Fruit fly (Drosophila melanogaster) whole organism, embryonic: ENCODE results near the gene I-2.
A peak's percentile ranks its signal among the peaks of the same experiment; 100 is the strongest.

Source experiments
- ATbp ChIP-seq: fragments of 200-800 bp; sonication (Bioruptor generic); optimal IDR thresholded peaks from 2 replicates; lab custom pipeline; 2017; ENCODE audit warnings: missing biosample characterization, mild to moderate bottlenecking, missing genetic modification characterization, missing genetic modification reagents
- Abd-B ChIP-seq: fragments of 200-800 bp; sonication (Bioruptor generic); optimal IDR thresholded peaks from 2 replicates; lab custom pipeline; 2018; ENCODE audit warnings: missing biosample characterization, mild to moderate bottlenecking, missing genetic modification characterization, moderate library complexity
- B-H1 ChIP-seq: fragments of 200-800 bp; sonication (Bioruptor generic); IDR thresholded peaks from 3 replicates; pipeline ENCODE4 v1.3.6; 2022; ENCODE audit warnings: missing biosample characterization, missing genetic modification characterization
- CG11093 ChIP-seq: fragments of 200-800 bp; sonication (Bioruptor generic); IDR thresholded peaks from 3 replicates; pipeline ENCODE4 v1.3.6; 2022; ENCODE audit warnings: missing biosample characterization, missing genetic modification characterization
- CG11247 ChIP-seq: fragments of 200-800 bp; sonication (Bioruptor generic); IDR thresholded peaks from 2 replicates; pipeline ENCODE4 v1.3.6; 2022; ENCODE audit warnings: missing biosample characterization, missing genetic modification characterization
- CG12071 ChIP-seq: fragments of 200-800 bp; sonication (Bioruptor generic); optimal IDR thresholded peaks from 3 replicates; lab custom pipeline; 2018; ENCODE audit warnings: missing biosample characterization, mild to moderate bottlenecking, missing genetic modification characterization
- CG12155 ChIP-seq: fragments of 200-800 bp; sonication (Bioruptor generic); optimal IDR thresholded peaks from 3 replicates; lab custom pipeline; 2016; ENCODE audit warnings: missing biosample characterization, missing genetic modification characterization
- CG13624 ChIP-seq: fragments of 200-800 bp; sonication (Bioruptor generic); optimal IDR thresholded peaks from 2 replicates; lab custom pipeline; 2016; ENCODE audit warnings: missing biosample characterization, missing genetic modification characterization
- CG1603 ChIP-seq: fragments of 200-800 bp; sonication (Bioruptor generic); optimal IDR thresholded peaks from 2 replicates; lab custom pipeline; 2019; ENCODE audit warnings: missing biosample characterization, mild to moderate bottlenecking, missing genetic modification characterization, moderate library complexity
- CG1647 ChIP-seq: fragments of 200-800 bp; sonication (Bioruptor generic); optimal IDR thresholded peaks from 3 replicates; lab custom pipeline; 2016; ENCODE audit warnings: missing biosample characterization, missing genetic modification characterization
- CG30403 ChIP-seq: fragments of 200-800 bp; sonication (Bioruptor generic); optimal IDR thresholded peaks from 3 replicates; lab custom pipeline; 2016; ENCODE audit warnings: missing biosample characterization, missing genetic modification characterization
- CG3726 ChIP-seq: fragments of 200-800 bp; sonication (Bioruptor generic); IDR thresholded peaks from 3 replicates; pipeline ENCODE4, ENCODE4 v1.3.6; 2022; ENCODE audit warnings: missing biosample characterization, missing genetic modification characterization
- CG4820 ChIP-seq: fragments of 200-800 bp; sonication (Bioruptor generic); optimal IDR thresholded peaks from 3 replicates; lab custom pipeline; 2016; ENCODE audit warnings: missing biosample characterization, missing genetic modification characterization
- CG5245 ChIP-seq: fragments of 200-800 bp; sonication (Bioruptor generic); optimal IDR thresholded peaks from 3 replicates; lab custom pipeline; 2016; ENCODE audit warnings: missing biosample characterization, missing genetic modification characterization
- CG7357 ChIP-seq: fragments of 200-800 bp; sonication (Bioruptor generic); IDR thresholded peaks from 3 replicates; pipeline ENCODE4 v1.3.6; 2022; ENCODE audit warnings: missing biosample characterization, missing genetic modification characterization
- CG7839 ChIP-seq: fragments of 200-800 bp; sonication (Bioruptor generic); optimal IDR thresholded peaks from 3 replicates; lab custom pipeline; 2018; ENCODE audit warnings: missing biosample characterization, mild to moderate bottlenecking, missing genetic modification characterization, moderate library complexity
- CG8089 ChIP-seq: fragments of 200-800 bp; sonication (Bioruptor generic); optimal IDR thresholded peaks from 3 replicates; lab custom pipeline; 2016; ENCODE audit warnings: missing biosample characterization, missing genetic modification characterization
- CG8359 ChIP-seq: fragments of 200-800 bp; sonication (Bioruptor generic); optimal IDR thresholded peaks from 2 replicates; lab custom pipeline; 2017; ENCODE audit warnings: missing biosample characterization, mild to moderate bottlenecking, missing genetic modification characterization, borderline replicate concordance
- CrebB ChIP-seq: fragments of 200-800 bp; sonication (Bioruptor generic); optimal IDR thresholded peaks from 3 replicates; lab custom pipeline; 2018; ENCODE audit warnings: missing biosample characterization, mild to moderate bottlenecking, missing genetic modification characterization
- Deaf1 ChIP-seq: fragments of 200-800 bp; optimal IDR thresholded peaks from 3 replicates; lab custom pipeline; 2019; ENCODE audit warnings: missing biosample characterization, mild to moderate bottlenecking, missing genetic modification characterization, moderate library complexity
- Dip2 ChIP-seq: fragments of 200-800 bp; sonication (Bioruptor generic); IDR thresholded peaks from 2 replicates; pipeline ENCODE4 v1.3.6; 2022; ENCODE audit warnings: missing biosample characterization, missing genetic modification characterization
- Dll ChIP-seq: fragments of 200-800 bp; sonication (Bioruptor generic); IDR thresholded peaks from 4 replicates; pipeline ENCODE4 v1.3.6; 2022; ENCODE audit warnings: missing biosample characterization, missing genetic modification characterization; ENCODE audit not compliant: partially characterized antibody
- Doc2 ChIP-seq: fragments of 200-800 bp; sonication (Bioruptor generic); IDR thresholded peaks from 2 replicates; pipeline ENCODE4 v1.3.6; 2022; ENCODE audit warnings: missing biosample characterization, missing genetic modification characterization
- GATAe ChIP-seq: fragments of 200-800 bp; sonication (Bioruptor generic); conservative IDR thresholded peaks from 2 replicates; pipeline ENCODE4 v1.3.6; 2022; ENCODE audit warnings: missing biosample characterization, missing genetic modification characterization
- Scr ChIP-seq: fragments of 200-800 bp; sonication (Bioruptor generic); IDR thresholded peaks from 2 replicates; pipeline ENCODE4 v1.3.6; 2022; ENCODE audit warnings: missing biosample characterization, missing genetic modification characterization; ENCODE audit not compliant: partially characterized antibody
- Stat92E ChIP-seq, 3 experiments: fragments of >200 bp in 2 of 3; fragments of 200-800 bp in 1 of 3; sonication (Bioruptor generic) in 1 of 3; optimal IDR thresholded peaks; 2 replicates each; lab custom pipeline; 2017 to 2019; ENCODE audit warnings: missing biosample characterization in 3 of 3, missing genetic modification characterization in 3 of 3, mild to moderate bottlenecking in 1 of 3, moderate library complexity in 1 of 3
- bab2 ChIP-seq: fragments of 200-800 bp; sonication (Bioruptor generic); optimal IDR thresholded peaks from 2 replicates; lab custom pipeline; 2016; ENCODE audit warnings: missing biosample characterization, missing genetic modification characterization
- bsh ChIP-seq, 2 experiments: fragments of 200-800 bp; sonication (Bioruptor generic); optimal IDR thresholded peaks; 2 replicates each; lab custom pipeline; 2017 to 2018; ENCODE audit warnings: mild to moderate bottlenecking in 2 of 2, missing biosample characterization in 2 of 2, missing genetic modification characterization in 2 of 2, moderate library complexity in 1 of 2
- chif ChIP-seq, 2 experiments: fragments of 200-800 bp; sonication (Bioruptor generic); optimal IDR thresholded peaks; 3 replicates each; lab custom pipeline; 2016; ENCODE audit warnings: missing biosample characterization in 2 of 2, missing genetic modification characterization in 2 of 2
- corto ChIP-seq: fragments of 200-800 bp; sonication (Bioruptor generic); optimal IDR thresholded peaks from 2 replicates; lab custom pipeline; 2016; ENCODE audit warnings: missing biosample characterization, mild to moderate bottlenecking, missing genetic modification characterization, moderate library complexity
- da ChIP-seq: fragments of 200-800 bp; sonication (Bioruptor generic); optimal IDR thresholded peaks from 2 replicates; lab custom pipeline; 2016; ENCODE audit warnings: missing biosample characterization, missing genetic modification characterization
- dati ChIP-seq: fragments of 200-800 bp; sonication (Bioruptor generic); IDR thresholded peaks from 2 replicates; pipeline ENCODE4 v1.3.6; 2022; ENCODE audit warnings: missing biosample characterization, missing genetic modification characterization
- dmrt11E ChIP-seq: fragments of 200-800 bp; sonication (Bioruptor generic); optimal IDR thresholded peaks from 3 replicates; lab custom pipeline; 2018; ENCODE audit warnings: missing biosample characterization, mild to moderate bottlenecking, missing genetic modification characterization, moderate library complexity
- dysf ChIP-seq: fragments of 200-800 bp; sonication (Bioruptor generic); IDR thresholded peaks from 3 replicates; pipeline ENCODE4 v1.3.6; 2022; ENCODE audit warnings: missing biosample characterization, missing genetic modification characterization
- en ChIP-seq: fragments of 200-800 bp; sonication (Bioruptor generic); optimal IDR thresholded peaks from 2 replicates; lab custom pipeline; 2016; ENCODE audit warnings: missing biosample characterization, missing genetic modification characterization
- esg ChIP-seq: fragments of 200-800 bp; sonication (Bioruptor generic); conservative IDR thresholded peaks from 2 replicates; pipeline ENCODE4 v1.3.6; 2022; ENCODE audit warnings: missing biosample characterization, missing genetic modification characterization
- eve ChIP-seq, 2 experiments: fragments of >200 bp; optimal IDR thresholded peaks; 2 replicates each; lab custom pipeline; 2017; ENCODE audit warnings: missing biosample characterization in 2 of 2, missing genetic modification characterization in 2 of 2
- gce ChIP-seq: fragments of 200-800 bp; sonication (Bioruptor generic); IDR thresholded peaks from 3 replicates; pipeline ENCODE4 v1.3.6; 2022; ENCODE audit warnings: missing biosample characterization, missing genetic modification characterization
- gcm ChIP-seq: fragments of 200-800 bp; sonication (Bioruptor generic); optimal IDR thresholded peaks from 2 replicates; lab custom pipeline; 2019; ENCODE audit warnings: missing biosample characterization, mild to moderate bottlenecking, missing genetic modification characterization, moderate library complexity
- gsb-n ChIP-seq: fragments of 200-800 bp; sonication (Bioruptor generic); optimal IDR thresholded peaks from 3 replicates; lab custom pipeline; 2018; ENCODE audit warnings: missing biosample characterization, mild to moderate bottlenecking, missing genetic modification characterization
- jumu ChIP-seq: fragments of 200-800 bp; sonication (Bioruptor generic); optimal IDR thresholded peaks from 3 replicates; lab custom pipeline; 2016; ENCODE audit warnings: missing biosample characterization, missing genetic modification characterization
- lov ChIP-seq, 2 experiments: fragments of 200-800 bp in 1 of 2; fragments of >200 bp in 1 of 2; sonication (Bioruptor generic) in 1 of 2; IDR thresholded peaks in 1 of 2; optimal IDR thresholded peaks in 1 of 2; 2 replicates in 1 of 2; 3 replicates in 1 of 2; pipeline versions ENCODE4 v1.3.6 to Lab custom; 2017 to 2022; ENCODE audit warnings: missing biosample characterization in 1 of 2, missing genetic modification characterization in 1 of 2
- mirr ChIP-seq: fragments of 200-800 bp; sonication (Bioruptor generic); optimal IDR thresholded peaks from 3 replicates; lab custom pipeline; 2018; ENCODE audit warnings: missing biosample characterization, mild to moderate bottlenecking, missing genetic modification characterization
- pan ChIP-seq, 4 experiments: fragments of >200 bp in 3 of 4; fragments of 200-800 bp in 1 of 4; sonication (Bioruptor generic) in 1 of 4; optimal IDR thresholded peaks in 3 of 4; IDR thresholded peaks in 1 of 4; 2 replicates each; pipeline versions ENCODE4 v1.3.6 to Lab custom; 2017 to 2022; ENCODE audit warnings: missing biosample characterization in 2 of 4, missing genetic modification characterization in 2 of 4, mixed read lengths in 1 of 4
- ro ChIP-seq: fragments of 200-800 bp; sonication (Bioruptor generic); IDR thresholded peaks from 2 replicates; pipeline ENCODE4 v1.3.6; 2022; ENCODE audit warnings: missing biosample characterization, missing genetic modification characterization
- stwl ChIP-seq: fragments of 200-800 bp; sonication (Bioruptor generic); optimal IDR thresholded peaks from 3 replicates; lab custom pipeline; 2018; ENCODE audit warnings: missing biosample characterization, mild to moderate bottlenecking, missing genetic modification characterization, moderate library complexity
- trh ChIP-seq: fragments of 200-800 bp; sonication (Bioruptor generic); optimal IDR thresholded peaks from 2 replicates; lab custom pipeline; 2016; ENCODE audit warnings: missing biosample characterization, missing genetic modification characterization
- ttk ChIP-seq: fragments of 200-800 bp; sonication (Bioruptor generic); IDR thresholded peaks from 2 replicates; pipeline ENCODE4 v2.1.2; 2022; ENCODE audit warnings: missing biosample characterization, missing genetic modification characterization

I-2 gene

dm6 chr3L:9855784-9856426, 19.3 kb upstream of the I-2 start (continued):
- TF ChIP-seq Doc2 (GFP tag; lab: Robert Waterston, UW) = peak; percentile 84
- TF ChIP-seq Deaf1 (tag; lab: Kevin White, UChicago) = peak; percentile 83
- peak; percentile 97 for TF ChIP-seq CG30403
- peak; percentile 97 for TF ChIP-seq CG3726 (GFP tag; lab: Robert Waterston, UW)
- TF ChIP-seq trh (GFP tag; lab: Kevin White, UChicago) = peak; percentile 91
- peak; percentile 94 for TF ChIP-seq dati
- peak; percentile 90 for TF ChIP-seq CG12155 (GFP tag; lab: Kevin White, UChicago)
- peak; percentile 88 for TF ChIP-seq ro (GFP tag; lab: Robert Waterston, UW)
- TF ChIP-seq mirr = peak; percentile 71
- TF ChIP-seq gsb-n = peak; percentile 97
- peak; percentile 83 for TF ChIP-seq corto (GFP tag; lab: Kevin White, UChicago)
- peak; percentile 98 for TF ChIP-seq CG4820 (GFP tag; lab: Kevin White, UChicago)
- no peak for TF ChIP-seq Dll (GFP tag; lab: Robert Waterston, UW)
- TF ChIP-seq CG8089 (GFP tag; lab: Kevin White, UChicago) = peak; percentile 97
- TF ChIP-seq CG7839 (tag; lab: Kevin White, UChicago) = peak; percentile 96
- peak; percentile 97 for TF ChIP-seq bab2 (GFP tag; lab: Kevin White, UChicago)
- TF ChIP-seq CG5245 (GFP tag; lab: Kevin White, UChicago) = peak; percentile 98
- peak in 1 of 3 experiments; percentile 96 for TF ChIP-seq Stat92E (GFP tag; optimal IDR thresholded peaks at IDR 0.05; lab: Kevin White, UChicago)
- peak; percentile 97 for TF ChIP-seq gcm (GFP tag; lab: Kevin White, UChicago)
- TF ChIP-seq CG11247 (GFP tag; lab: Robert Waterston, UW) = peak; percentile 95
- peak; percentile 97 for TF ChIP-seq CG11093 (GFP tag; lab: Robert Waterston, UW)
- peak; percentile 66 for TF ChIP-seq stwl (tag; lab: Kevin White, UChicago)
- TF ChIP-seq dysf = peak; percentile 97
- peak; percentile 97 to 99 for TF ChIP-seq chif (GFP tag; optimal IDR thresholded peaks at IDR 0.05; lab: Kevin White, UChicago)
- peak; percentile 98 for TF ChIP-seq ATbp (GFP tag; lab: Kevin White, UChicago)
- peak; percentile 93 for TF ChIP-seq B-H1 (GFP tag; lab: Robert Waterston, UW)
- TF ChIP-seq bsh (GFP tag; optimal IDR thresholded peaks at IDR 0.05; lab: Kevin White, UChicago) = peak; percentile 78 to 98
- TF ChIP-seq jumu (GFP tag; lab: Kevin White, UChicago) = peak; percentile 98
- TF ChIP-seq ttk (GFP tag; lab: Robert Waterston, UW) = peak; percentile 97
- peak; percentile 95 for TF ChIP-seq CG8359 (GFP tag; lab: Kevin White, UChicago)
- TF ChIP-seq eve (GFP tag; optimal IDR thresholded peaks at IDR 0.05; lab: Kevin White, UChicago) = peak; percentile 97 to 98
- peak; percentile 65 for TF ChIP-seq Dip2 (GFP tag; lab: Robert Waterston, UW)
- TF ChIP-seq da (GFP tag; lab: Kevin White, UChicago) = peak; percentile 88
- peak; percentile 95 for TF ChIP-seq CG13624 (GFP tag; lab: Kevin White, UChicago)
- peak; percentile 98 for TF ChIP-seq CG1603 (tag; lab: Kevin White, UChicago)
- peak; percentile 95 for TF ChIP-seq Abd-B (GFP tag; lab: Kevin White, UChicago)
- TF ChIP-seq CG1647 (GFP tag; lab: Kevin White, UChicago) = peak; percentile 93
- peak; percentile 99 for TF ChIP-seq gce (GFP tag; lab: Robert Waterston, UW)
- no peak for TF ChIP-seq pan (optimal IDR thresholded peaks at IDR 0.05; lab: Kevin White, UChicago)
- TF ChIP-seq pan (GFP tag; optimal IDR thresholded peaks at IDR 0.05 in 1 of 2, IDR thresholded peaks at IDR 0.05 in 1 of 2) = peak in 1 of 2 experiments; percentile 96
- peak; percentile 78 for TF ChIP-seq GATAe (GFP tag; lab: Robert Waterston, UW)
- peak; percentile 99 for TF ChIP-seq dmrt11E (tag; lab: Kevin White, UChicago)
- no peak for TF ChIP-seq Scr (GFP tag; lab: Robert Waterston, UW)
- peak; percentile 96 for TF ChIP-seq esg (GFP tag; lab: Robert Waterston, UW)
- TF ChIP-seq lov (optimal IDR thresholded peaks at IDR 0.05; lab: Kevin White, UChicago) = no peak
- TF ChIP-seq lov (GFP tag; IDR thresholded peaks at IDR 0.05; lab: Robert Waterston, UW) = peak; percentile 98
- peak; percentile 96 for TF ChIP-seq CG12071 (GFP tag; lab: Kevin White, UChicago)
- peak; percentile 91 for TF ChIP-seq CrebB (tag; lab: Kevin White, UChicago)
- peak; percentile 92 for TF ChIP-seq CG7357 (GFP tag; lab: Robert Waterston, UW)
- peak; percentile 96 for TF ChIP-seq en (GFP tag; lab: Kevin White, UChicago)
